Fruit fly (Drosophila melanogaster) whole organism, prepupa: Measurements from ENCODE around the gene CG15506.

ENCODE experiments used
- CG11902 ChIP-seq: fragments of 200-800 bp; sonication (Bioruptor generic); optimal IDR thresholded peaks from 3 replicates; lab custom pipeline; 2016; ENCODE audit warnings: missing biosample characterization, missing genetic modification characterization
- CG15336 ChIP-seq: fragments of 200-800 bp; sonication (Bioruptor generic); IDR thresholded peaks from 2 replicates; pipeline ENCODE4 v1.3.6; 2022; ENCODE audit warnings: missing biosample characterization, missing genetic modification characterization
- CG32006 ChIP-seq: fragments of 200-800 bp; sonication (Bioruptor generic); optimal IDR thresholded peaks from 3 replicates; lab custom pipeline; 2017; ENCODE audit warnings: missing biosample characterization, mild to moderate bottlenecking, missing genetic modification characterization
- CG3919 ChIP-seq: fragments of 200-800 bp; sonication (Bioruptor generic); optimal IDR thresholded peaks from 3 replicates; lab custom pipeline; 2016; ENCODE audit warnings: missing biosample characterization, missing genetic modification characterization
- CG6808 ChIP-seq: fragments of 200-800 bp; sonication (Bioruptor generic); optimal IDR thresholded peaks from 3 replicates; lab custom pipeline; 2017; ENCODE audit warnings: missing biosample characterization, missing genetic modification characterization, mild to moderate bottlenecking, moderate library complexity, missing genetic modification reagents
- Met ChIP-seq: fragments of 200-800 bp; sonication (Bioruptor generic); optimal IDR thresholded peaks from 3 replicates; lab custom pipeline; 2016; ENCODE audit warnings: missing biosample characterization, missing genetic modification characterization
- OdsH ChIP-seq: fragments of 200-800 bp; sonication (Bioruptor generic); optimal IDR thresholded peaks from 3 replicates; lab custom pipeline; 2016; ENCODE audit warnings: missing biosample characterization, missing genetic modification characterization
- Sox15 ChIP-seq: fragments of 200-800 bp; sonication (Bioruptor generic); optimal IDR thresholded peaks from 3 replicates; lab custom pipeline; 2016; ENCODE audit warnings: missing biosample characterization, missing genetic modification characterization
- achi ChIP-seq: fragments of 200-800 bp; sonication (Bioruptor generic); optimal IDR thresholded peaks from 3 replicates; lab custom pipeline; 2016; ENCODE audit warnings: missing biosample characterization, missing genetic modification characterization
- eg ChIP-seq: fragments of 200-800 bp; sonication (Bioruptor generic); IDR thresholded peaks from 3 replicates; pipeline ENCODE4 v1.3.6; 2022; ENCODE audit warnings: missing biosample characterization, missing genetic modification characterization

DNA sequence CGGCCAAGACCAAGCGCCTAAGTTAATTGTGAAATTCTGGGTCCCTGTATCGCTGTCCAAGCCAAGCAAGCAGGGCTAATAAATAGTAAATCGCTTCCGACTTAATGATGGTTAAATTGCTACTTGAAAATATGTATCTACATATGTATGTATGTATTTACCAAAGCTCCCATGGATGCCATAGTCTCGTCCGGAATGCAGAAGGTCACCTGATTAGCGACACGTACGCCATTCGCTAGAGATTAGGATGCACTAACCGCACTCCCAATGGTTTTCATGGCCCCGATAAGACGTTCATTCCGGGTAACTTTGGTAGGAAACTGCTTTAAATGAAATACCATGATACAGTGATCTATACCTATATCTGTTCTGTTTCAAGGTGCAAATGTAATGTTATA, 40.3 kb downstream of the CG15506 start:
- no peak for TF ChIP-seq CG6808 (GFP tag; lab: Kevin White, UChicago)
- no peak for TF ChIP-seq Met (GFP tag; lab: Kevin White, UChicago)
- no peak for TF ChIP-seq CG11902 (GFP tag; lab: Kevin White, UChicago)
- TF ChIP-seq eg (GFP tag; lab: Robert Waterston, UW): no peak
- TF ChIP-seq OdsH (GFP tag; lab: Kevin White, UChicago): no peak
- TF ChIP-seq CG32006 (GFP tag; lab: Kevin White, UChicago): no peak
- no peak for TF ChIP-seq Sox15 (GFP tag; lab: Kevin White, UChicago)
- TF ChIP-seq CG3919: no peak
- TF ChIP-seq CG15336 (GFP tag; lab: Robert Waterston, UW): no peak
- TF ChIP-seq achi (GFP tag; lab: Kevin White, UChicago): no peak
